Fruit fly (Drosophila melanogaster) Kc167 (cell line): Measurements from ENCODE around the gene CG7785.

ENCODE experiments used
- Myc ChIP-seq: fragments of >200 bp; optimal IDR thresholded peaks from 2 replicates; lab custom pipeline; 2017; ENCODE audit warnings: missing external identifiers
- h ChIP-seq: fragments of >200 bp; optimal IDR thresholded peaks from 3 replicates; lab custom pipeline; 2018; ENCODE audit warnings: missing external identifiers

DNA sequence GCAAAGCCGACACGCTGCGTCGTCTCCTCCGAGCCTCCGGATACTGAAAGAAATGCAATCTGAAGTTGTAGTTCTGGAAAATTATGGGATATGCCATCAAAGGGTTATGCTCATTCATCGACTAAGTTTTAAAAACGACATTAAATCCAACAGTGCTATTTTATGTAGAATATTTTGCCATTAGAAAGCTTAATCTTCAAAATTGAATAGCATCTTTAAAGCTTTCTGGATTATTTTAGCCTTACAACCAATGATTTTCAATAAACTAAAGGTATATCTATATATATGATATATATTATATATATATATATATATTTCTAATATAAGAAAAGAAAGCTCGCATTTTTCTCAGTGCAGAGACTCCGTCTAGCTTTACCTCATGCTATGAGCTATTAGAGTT lies 43.0 kb downstream of the CG7785 start:
- TF ChIP-seq h (lab: Kevin White, UChicago): no peak
- TF ChIP-seq Myc (lab: Kevin White, UChicago): no peak
